Fruit fly (Drosophila melanogaster) whole organism, embryonic: Measurements from ENCODE around the gene CG31249.

ENCODE experiments used
- Blimp-1 ChIP-seq: fragments of 200-800 bp; sonication (Bioruptor generic); optimal IDR thresholded peaks from 3 replicates; lab custom pipeline; 2018; ENCODE audit warnings: missing biosample characterization, missing genetic modification characterization, mild to moderate bottlenecking, moderate library complexity, missing genetic modification reagents
- CG10147 ChIP-seq: fragments of 200-800 bp; sonication (Bioruptor generic); optimal IDR thresholded peaks from 2 replicates; lab custom pipeline; 2019; ENCODE audit warnings: missing biosample characterization, mild to moderate bottlenecking, missing genetic modification characterization, moderate library complexity
- CG10267 ChIP-seq: fragments of 200-800 bp; sonication (Bioruptor generic); optimal IDR thresholded peaks from 2 replicates; lab custom pipeline; 2018; ENCODE audit warnings: missing biosample characterization, mild to moderate bottlenecking, missing genetic modification characterization, moderate library complexity
- CG12155 ChIP-seq: fragments of 200-800 bp; sonication (Bioruptor generic); optimal IDR thresholded peaks from 3 replicates; lab custom pipeline; 2016; ENCODE audit warnings: missing biosample characterization, missing genetic modification characterization
- CG12659 ChIP-seq: fragments of 200-800 bp; sonication (Bioruptor generic); optimal IDR thresholded peaks from 3 replicates; lab custom pipeline; 2017; ENCODE audit warnings: mild to moderate bottlenecking, missing biosample characterization, missing genetic modification reagents, missing genetic modification characterization
- CG13775 ChIP-seq: fragments of 200-800 bp; sonication (Bioruptor generic); optimal IDR thresholded peaks from 3 replicates; lab custom pipeline; 2017; ENCODE audit warnings: missing biosample characterization, mild to moderate bottlenecking, missing genetic modification characterization
- CG14965 ChIP-seq: fragments of 200-800 bp; sonication (Bioruptor generic); optimal IDR thresholded peaks from 2 replicates; lab custom pipeline; 2016; ENCODE audit warnings: missing biosample characterization, missing genetic modification characterization, borderline replicate concordance
- CG15601 ChIP-seq: fragments of 200-800 bp; sonication (Bioruptor generic); optimal IDR thresholded peaks from 3 replicates; lab custom pipeline; 2019; ENCODE audit warnings: missing biosample characterization, mild to moderate bottlenecking, missing genetic modification characterization, moderate library complexity
- CG1603 ChIP-seq: fragments of 200-800 bp; sonication (Bioruptor generic); optimal IDR thresholded peaks from 2 replicates; lab custom pipeline; 2019; ENCODE audit warnings: missing biosample characterization, mild to moderate bottlenecking, missing genetic modification characterization, moderate library complexity
- CG17186 ChIP-seq: fragments of 200-800 bp; sonication (Bioruptor generic); optimal IDR thresholded peaks from 3 replicates; lab custom pipeline; 2017; ENCODE audit warnings: missing biosample characterization, missing genetic modification reagents, missing genetic modification characterization
- CG17385 ChIP-seq: fragments of 200-800 bp; sonication (Bioruptor generic); optimal IDR thresholded peaks from 3 replicates; lab custom pipeline; 2018; ENCODE audit warnings: missing biosample characterization, mild to moderate bottlenecking, missing genetic modification characterization
- CG17829 ChIP-seq: fragments of 200-800 bp; optimal IDR thresholded peaks from 2 replicates; lab custom pipeline; 2019; ENCODE audit warnings: missing biosample characterization, mild to moderate bottlenecking, missing genetic modification characterization, moderate library complexity
- CG18619 ChIP-seq: fragments of 200-800 bp; sonication (Bioruptor generic); optimal IDR thresholded peaks from 3 replicates; lab custom pipeline; 2017; ENCODE audit warnings: missing biosample characterization, mild to moderate bottlenecking, missing genetic modification characterization
- CG2116 ChIP-seq: fragments of 200-800 bp; sonication (Bioruptor generic); optimal IDR thresholded peaks from 3 replicates; lab custom pipeline; 2018; ENCODE audit warnings: missing biosample characterization, mild to moderate bottlenecking, missing genetic modification characterization
- CG33213 ChIP-seq: fragments of 200-800 bp; sonication (Bioruptor generic); optimal IDR thresholded peaks from 3 replicates; lab custom pipeline; 2016; ENCODE audit warnings: missing biosample characterization, missing genetic modification characterization
- CG33557 ChIP-seq: fragments of 200-800 bp; sonication (Bioruptor generic); optimal IDR thresholded peaks from 2 replicates; lab custom pipeline; 2019; ENCODE audit warnings: missing biosample characterization, mild to moderate bottlenecking, missing genetic modification characterization, moderate library complexity
- CG8924 ChIP-seq: fragments of 200-800 bp; optimal IDR thresholded peaks from 3 replicates; lab custom pipeline; 2019; ENCODE audit warnings: missing biosample characterization, mild to moderate bottlenecking, missing genetic modification characterization, moderate library complexity
- CG9797 ChIP-seq: fragments of 200-800 bp; sonication (Bioruptor generic); optimal IDR thresholded peaks from 3 replicates; lab custom pipeline; 2018; ENCODE audit warnings: missing biosample characterization, mild to moderate bottlenecking, missing genetic modification characterization
- Dad ChIP-seq: fragments of 200-800 bp; sonication (Bioruptor generic); optimal IDR thresholded peaks from 3 replicates; lab custom pipeline; 2016; ENCODE audit warnings: missing biosample characterization, missing genetic modification characterization
- Doc2 ChIP-seq: fragments of 200-800 bp; sonication (Bioruptor generic); IDR thresholded peaks from 2 replicates; pipeline ENCODE4 v1.3.6; 2022; ENCODE audit warnings: missing biosample characterization, missing genetic modification characterization
- Dref ChIP-seq: fragments of 200-800 bp; sonication (Bioruptor generic); IDR thresholded peaks from 2 replicates; pipeline ENCODE4 v1.3.6; 2022; ENCODE audit warnings: missing biosample characterization, missing genetic modification characterization
- E2f1 ChIP-seq: fragments of 200-800 bp; sonication (Bioruptor generic); IDR thresholded peaks from 2 replicates; pipeline ENCODE4 v1.3.6; 2022; ENCODE audit warnings: missing biosample characterization, missing genetic modification characterization
- HmgZ ChIP-seq: fragments of 200-800 bp; sonication (Bioruptor generic); optimal IDR thresholded peaks from 2 replicates; lab custom pipeline; 2018; ENCODE audit warnings: missing biosample characterization, mild to moderate bottlenecking, missing genetic modification characterization
- Hmr ChIP-seq: fragments of 200-800 bp; sonication (Bioruptor generic); optimal IDR thresholded peaks from 3 replicates; lab custom pipeline; 2017; ENCODE audit warnings: mild to moderate bottlenecking, missing biosample characterization, missing genetic modification reagents, missing genetic modification characterization
- Meics ChIP-seq: fragments of 200-800 bp; sonication (Bioruptor generic); optimal IDR thresholded peaks from 2 replicates; lab custom pipeline; 2017; ENCODE audit warnings: missing biosample characterization, mild to moderate bottlenecking, missing genetic modification characterization
- Pdp1 ChIP-seq, 2 experiments: fragments of 200-800 bp; sonication (Bioruptor generic); optimal IDR thresholded peaks; 3 replicates each; lab custom pipeline; 2016; ENCODE audit warnings: missing biosample characterization in 2 of 2, missing genetic modification characterization in 2 of 2, mild to moderate bottlenecking in 1 of 2, moderate library complexity in 1 of 2
- Rx ChIP-seq: fragments of 200-800 bp; sonication (Bioruptor generic); IDR thresholded peaks from 2 replicates; pipeline ENCODE4 v1.3.6; 2022; ENCODE audit warnings: missing biosample characterization, missing genetic modification characterization
- Sry-δ ChIP-seq: fragments of 200-800 bp; sonication (Bioruptor generic); optimal IDR thresholded peaks from 2 replicates; lab custom pipeline; 2016; ENCODE audit warnings: missing biosample characterization, missing genetic modification characterization
- bigmax ChIP-seq: fragments of 200-800 bp; sonication (Bioruptor generic); optimal IDR thresholded peaks from 2 replicates; lab custom pipeline; 2018; ENCODE audit warnings: missing biosample characterization, mild to moderate bottlenecking, missing genetic modification characterization
- corto ChIP-seq: fragments of 200-800 bp; sonication (Bioruptor generic); optimal IDR thresholded peaks from 2 replicates; lab custom pipeline; 2016; ENCODE audit warnings: missing biosample characterization, mild to moderate bottlenecking, missing genetic modification characterization, moderate library complexity
- dati ChIP-seq: fragments of 200-800 bp; sonication (Bioruptor generic); IDR thresholded peaks from 2 replicates; pipeline ENCODE4 v1.3.6; 2022; ENCODE audit warnings: missing biosample characterization, missing genetic modification characterization
- dm ChIP-seq: fragments of 200-800 bp; sonication (Bioruptor generic); optimal IDR thresholded peaks from 3 replicates; lab custom pipeline; 2016; ENCODE audit warnings: missing biosample characterization, missing genetic modification characterization
- dmrt99B ChIP-seq: fragments of 200-800 bp; sonication (Bioruptor generic); optimal IDR thresholded peaks from 2 replicates; lab custom pipeline; 2018; ENCODE audit warnings: missing biosample characterization, mild to moderate bottlenecking, missing genetic modification characterization, moderate library complexity
- dpn ChIP-seq, 2 experiments: fragments of 200-800 bp; sonication (Bioruptor generic); optimal IDR thresholded peaks; 3 replicates each; lab custom pipeline; 2016; ENCODE audit warnings: missing biosample characterization in 2 of 2, missing genetic modification characterization in 2 of 2
- gfzf ChIP-seq: fragments of 200-800 bp; sonication (Bioruptor generic); optimal IDR thresholded peaks from 2 replicates; lab custom pipeline; 2016; ENCODE audit warnings: missing biosample characterization, mild to moderate bottlenecking, missing genetic modification characterization, moderate library complexity
- her ChIP-seq: fragments of 200-800 bp; sonication (Bioruptor generic); optimal IDR thresholded peaks from 2 replicates; lab custom pipeline; 2016; ENCODE audit warnings: missing biosample characterization, missing genetic modification characterization
- knrl ChIP-seq: fragments of 200-800 bp; sonication (Bioruptor generic); IDR thresholded peaks from 3 replicates; pipeline ENCODE4 v1.3.6; 2022; ENCODE audit warnings: missing biosample characterization, missing genetic modification characterization; ENCODE audit not compliant: partially characterized antibody
- lab ChIP-seq: fragments of 200-800 bp; sonication (Bioruptor generic); optimal IDR thresholded peaks from 3 replicates; lab custom pipeline; 2017; ENCODE audit warnings: missing biosample characterization, missing genetic modification characterization, mild to moderate bottlenecking, moderate library complexity, missing genetic modification reagents
- lbe ChIP-seq: fragments of 200-800 bp; sonication (Bioruptor generic); optimal IDR thresholded peaks from 2 replicates; lab custom pipeline; 2016; ENCODE audit warnings: missing biosample characterization, mild to moderate bottlenecking, missing genetic modification characterization
- nom ChIP-seq: fragments of 200-800 bp; sonication (Bioruptor generic); optimal IDR thresholded peaks from 2 replicates; lab custom pipeline; 2017; ENCODE audit warnings: missing biosample characterization, missing genetic modification characterization, mild to moderate bottlenecking, moderate library complexity, missing genetic modification reagents
- onecut ChIP-seq: fragments of 200-800 bp; sonication (Bioruptor generic); IDR thresholded peaks from 2 replicates; pipeline ENCODE4 v1.3.6; 2022; ENCODE audit warnings: missing biosample characterization, missing genetic modification characterization
- pfk ChIP-seq: fragments of 200-800 bp; sonication (Bioruptor generic); optimal IDR thresholded peaks from 2 replicates; lab custom pipeline; 2018; ENCODE audit warnings: missing biosample characterization, mild to moderate bottlenecking, missing genetic modification characterization, moderate library complexity
- pho ChIP-seq: fragments of 200-800 bp; sonication (Bioruptor generic); optimal IDR thresholded peaks from 2 replicates; lab custom pipeline; 2016; ENCODE audit warnings: missing biosample characterization, missing genetic modification characterization
- salm ChIP-seq: fragments of 200-800 bp; sonication (Bioruptor generic); optimal IDR thresholded peaks from 2 replicates; lab custom pipeline; 2018; ENCODE audit warnings: missing biosample characterization, mild to moderate bottlenecking, missing genetic modification characterization
- sd ChIP-seq: fragments of 200-800 bp; sonication (Bioruptor generic); optimal IDR thresholded peaks from 3 replicates; lab custom pipeline; 2018; ENCODE audit warnings: missing biosample characterization, mild to moderate bottlenecking, missing genetic modification characterization, moderate library complexity
- sima ChIP-seq: fragments of 200-800 bp; sonication (Bioruptor generic); optimal IDR thresholded peaks from 2 replicates; lab custom pipeline; 2016; ENCODE audit warnings: missing biosample characterization, missing genetic modification characterization
- sr ChIP-seq: fragments of 200-800 bp; sonication (Bioruptor generic); IDR thresholded peaks from 3 replicates; pipeline ENCODE4 v1.3.6; 2022; ENCODE audit warnings: missing biosample characterization, missing genetic modification characterization
- sug ChIP-seq: fragments of 200-800 bp; optimal IDR thresholded peaks from 2 replicates; lab custom pipeline; 2019; ENCODE audit warnings: missing biosample characterization, mild to moderate bottlenecking, missing genetic modification characterization, moderate library complexity
- zfh1 ChIP-seq: fragments of 200-800 bp; sonication (Bioruptor generic); IDR thresholded peaks from 3 replicates; pipeline ENCODE4 v1.3.6; 2022; ENCODE audit warnings: missing biosample characterization, missing genetic modification characterization

The CG31249 gene

DNA sequence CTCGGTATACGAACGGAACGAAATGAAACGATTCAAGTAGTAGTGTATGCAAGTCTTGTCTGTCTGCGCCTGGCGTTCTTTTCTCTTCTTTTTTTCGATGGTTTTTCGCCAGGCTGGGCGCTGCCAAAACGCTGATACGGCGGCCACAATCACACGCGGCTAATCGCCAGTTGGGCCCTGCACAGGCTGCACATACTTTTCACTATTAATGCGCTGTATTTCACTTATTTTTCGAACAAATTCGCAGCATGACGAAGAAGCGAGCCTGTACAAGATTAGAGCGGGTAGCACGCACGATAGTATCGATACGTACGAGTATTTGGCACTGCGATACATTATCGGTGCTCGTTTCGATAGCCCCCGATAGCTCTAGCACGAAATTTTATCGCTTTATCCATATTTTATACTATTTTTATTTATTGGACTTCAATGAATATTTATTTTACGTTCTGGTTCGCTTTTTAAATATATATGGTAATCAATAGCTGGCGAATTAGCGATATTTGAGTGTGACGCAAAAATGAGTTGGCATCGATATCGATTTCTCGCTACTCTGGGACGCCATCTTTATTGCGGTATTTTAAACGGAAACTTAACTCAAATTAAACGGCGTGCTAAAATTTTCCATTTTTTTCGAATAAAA lies 31.3 kb upstream of the CG31249 start, which contains the start of gene osa (continued):
- TF ChIP-seq Sry-δ (GFP tag; lab: Kevin White, UChicago) (peak; percentile 94), dpn (GFP tag; optimal IDR thresholded peaks at IDR 0.05; lab: Kevin White, UChicago) (peak in 1 of 2 experiments; percentile 4), bigmax (GFP tag; lab: Kevin White, UChicago) (no peak), CG17186 (GFP tag; lab: Kevin White, UChicago) (peak; percentile 75), zfh1 (no peak), CG12155 (GFP tag; lab: Kevin White, UChicago) (peak; percentile 90), sug (tag; lab: Kevin White, UChicago) (peak; percentile 29), her (GFP tag; lab: Kevin White, UChicago) (peak; percentile 98), knrl (GFP tag; lab: Robert Waterston, UW) (no peak), CG13775 (GFP tag; lab: Kevin White, UChicago) (peak; percentile 54), Meics (peak; percentile 10), gfzf (GFP tag; lab: Kevin White, UChicago) (peak; percentile 58), CG15601 (tag; lab: Kevin White, UChicago) (peak; percentile 17), CG18619 (no peak), pfk (GFP tag; lab: Kevin White, UChicago) (peak; percentile 88), sd (tag; lab: Kevin White, UChicago) (no peak), dmrt99B (tag; lab: Kevin White, UChicago) (peak; percentile 3), nom (GFP tag; lab: Kevin White, UChicago) (peak; percentile 43), CG2116 (GFP tag; lab: Kevin White, UChicago) (peak; percentile 92), CG14965 (GFP tag; lab: Kevin White, UChicago) (no peak), Dad (GFP tag; lab: Kevin White, UChicago) (peak; percentile 8), sr (GFP tag; lab: Robert Waterston, UW) (no peak), lbe (GFP tag; lab: Kevin White, UChicago) (peak; percentile 54), onecut (peak; percentile 33), CG33213 (GFP tag; lab: Kevin White, UChicago) (peak; percentile 22), CG33557 (GFP tag; lab: Kevin White, UChicago) (no peak), CG17829 (peak; percentile 21), HmgZ (tag; lab: Kevin White, UChicago) (peak; percentile 43), CG10147 (peak; percentile 22), Doc2 (GFP tag; lab: Robert Waterston, UW) (no peak), E2f1 (GFP tag; lab: Robert Waterston, UW) (no peak), Rx (GFP tag; lab: Robert Waterston, UW) (no peak), Pdp1 (GFP tag; optimal IDR thresholded peaks at IDR 0.05; lab: Kevin White, UChicago) (peak in 1 of 2 experiments; percentile 2), sima (GFP tag; lab: Kevin White, UChicago) (no peak), salm (tag; lab: Kevin White, UChicago) (no peak), Blimp-1 (GFP tag; lab: Kevin White, UChicago) (peak; percentile 4), CG10267 (tag; lab: Kevin White, UChicago) (peak; percentile 35), lab (GFP tag; lab: Kevin White, UChicago) (peak; percentile 18), CG1603 (tag; lab: Kevin White, UChicago) (peak; percentile 32), pho (GFP tag; lab: Kevin White, UChicago) (no peak), corto (GFP tag; lab: Kevin White, UChicago) (peak; percentile 23), dm (no peak), Dref (no peak), CG8924 (tag; lab: Kevin White, UChicago) (peak; percentile 30), Hmr (GFP tag; lab: Kevin White, UChicago) (peak; percentile 16), dati (GFP tag; lab: Robert Waterston, UW) (no peak), CG17385 (GFP tag; lab: Kevin White, UChicago) (peak; percentile 4), CG9797 (GFP tag; lab: Kevin White, UChicago) (peak; percentile 52), CG12659 (GFP tag; lab: Kevin White, UChicago) (peak; percentile 49)
